Fruit fly (Drosophila melanogaster) whole organism, embryonic: ENCODE measurements around the gene CG13455.
A peak's percentile ranks its signal among the peaks of the same experiment; 100 is the strongest.

ENCODE experiments used
- ATbp ChIP-seq: fragments of 200-800 bp; sonication (Bioruptor generic); optimal IDR thresholded peaks from 2 replicates; lab custom pipeline; 2017; ENCODE audit warnings: missing biosample characterization, mild to moderate bottlenecking, missing genetic modification characterization, missing genetic modification reagents
- Awh ChIP-seq: fragments of 200-800 bp; sonication (Bioruptor generic); IDR thresholded peaks from 2 replicates; pipeline ENCODE4, ENCODE4 v1.3.6; 2022; ENCODE audit warnings: missing biosample characterization, missing genetic modification characterization
- B-H1 ChIP-seq: fragments of 200-800 bp; sonication (Bioruptor generic); IDR thresholded peaks from 3 replicates; pipeline ENCODE4 v1.3.6; 2022; ENCODE audit warnings: missing biosample characterization, missing genetic modification characterization
- C15 ChIP-seq: fragments of 200-800 bp; sonication (Bioruptor generic); IDR thresholded peaks from 3 replicates; pipeline ENCODE4 v1.3.6; 2022; ENCODE audit warnings: missing biosample characterization, missing genetic modification characterization
- CG10147 ChIP-seq: fragments of 200-800 bp; sonication (Bioruptor generic); optimal IDR thresholded peaks from 2 replicates; lab custom pipeline; 2019; ENCODE audit warnings: missing biosample characterization, mild to moderate bottlenecking, missing genetic modification characterization, moderate library complexity
- CG1024 ChIP-seq: fragments of 200-800 bp; sonication (Bioruptor generic); IDR thresholded peaks from 2 replicates; pipeline ENCODE4 v1.3.6; 2022; ENCODE audit warnings: missing biosample characterization, missing genetic modification characterization
- CG10431 ChIP-seq: fragments of 200-800 bp; sonication (Bioruptor generic); optimal IDR thresholded peaks from 3 replicates; lab custom pipeline; 2018; ENCODE audit warnings: missing biosample characterization, mild to moderate bottlenecking, missing genetic modification characterization
- CG10959 ChIP-seq: fragments of 200-800 bp; sonication (Bioruptor generic); IDR thresholded peaks from 2 replicates; pipeline ENCODE4 v1.3.6; 2022; ENCODE audit warnings: missing biosample characterization, missing genetic modification characterization
- CG11247 ChIP-seq: fragments of 200-800 bp; sonication (Bioruptor generic); IDR thresholded peaks from 2 replicates; pipeline ENCODE4 v1.3.6; 2022; ENCODE audit warnings: missing biosample characterization, missing genetic modification characterization
- CG12219 ChIP-seq: fragments of 200-800 bp; sonication (Bioruptor generic); optimal IDR thresholded peaks from 3 replicates; lab custom pipeline; 2018; ENCODE audit warnings: missing biosample characterization, mild to moderate bottlenecking, missing genetic modification characterization
- CG13424 ChIP-seq: fragments of 200-800 bp; sonication (Bioruptor generic); optimal IDR thresholded peaks from 2 replicates; lab custom pipeline; 2019; ENCODE audit warnings: missing biosample characterization, mild to moderate bottlenecking, missing genetic modification characterization, moderate library complexity
- CG14710 ChIP-seq: fragments of 200-800 bp; sonication (Bioruptor generic); optimal IDR thresholded peaks from 3 replicates; lab custom pipeline; 2019; ENCODE audit warnings: missing biosample characterization, mild to moderate bottlenecking, missing genetic modification characterization, moderate library complexity
- CG15601 ChIP-seq: fragments of 200-800 bp; sonication (Bioruptor generic); optimal IDR thresholded peaks from 3 replicates; lab custom pipeline; 2019; ENCODE audit warnings: missing biosample characterization, mild to moderate bottlenecking, missing genetic modification characterization, moderate library complexity
- CG17328 ChIP-seq: fragments of 200-800 bp; sonication (Bioruptor generic); IDR thresholded peaks from 2 replicates; pipeline ENCODE4 v1.3.6; 2022; ENCODE audit warnings: missing biosample characterization, missing genetic modification characterization
- CG17361 ChIP-seq: fragments of 200-800 bp; sonication (Bioruptor generic); IDR thresholded peaks from 3 replicates; pipeline ENCODE4 v1.3.6; 2022; ENCODE audit warnings: missing biosample characterization, missing genetic modification characterization
- CG34422 ChIP-seq: fragments of 200-800 bp; sonication (Bioruptor generic); IDR thresholded peaks from 3 replicates; pipeline ENCODE4 v1.3.6; 2022; ENCODE audit warnings: missing biosample characterization, missing genetic modification characterization
- CG6254 ChIP-seq: fragments of 200-800 bp; sonication (Bioruptor generic); optimal IDR thresholded peaks from 3 replicates; lab custom pipeline; 2017; ENCODE audit warnings: mild to moderate bottlenecking, missing biosample characterization, missing genetic modification reagents, missing genetic modification characterization
- CG6654 ChIP-seq: fragments of 200-800 bp; sonication (Bioruptor generic); optimal IDR thresholded peaks from 2 replicates; lab custom pipeline; 2017; ENCODE audit warnings: missing biosample characterization, mild to moderate bottlenecking, missing genetic modification characterization
- CG7271 ChIP-seq: fragments of 200-800 bp; sonication (Bioruptor generic); optimal IDR thresholded peaks from 2 replicates; lab custom pipeline; 2018; ENCODE audit warnings: missing biosample characterization, mild to moderate bottlenecking, missing genetic modification characterization, moderate library complexity
- CG7372 ChIP-seq: fragments of 200-800 bp; sonication (Bioruptor generic); IDR thresholded peaks from 2 replicates; pipeline ENCODE4 v1.3.6; 2022; ENCODE audit warnings: missing biosample characterization, missing genetic modification characterization
- CG8281 ChIP-seq: fragments of 200-800 bp; sonication (Bioruptor generic); optimal IDR thresholded peaks from 2 replicates; lab custom pipeline; 2018; ENCODE audit warnings: missing biosample characterization, mild to moderate bottlenecking, missing genetic modification characterization, moderate library complexity
- CG8924 ChIP-seq: fragments of 200-800 bp; optimal IDR thresholded peaks from 3 replicates; lab custom pipeline; 2019; ENCODE audit warnings: missing biosample characterization, mild to moderate bottlenecking, missing genetic modification characterization, moderate library complexity
- CG9437 ChIP-seq: fragments of 200-800 bp; sonication (Bioruptor generic); optimal IDR thresholded peaks from 2 replicates; lab custom pipeline; 2018; ENCODE audit warnings: missing biosample characterization, mild to moderate bottlenecking, missing genetic modification characterization
- Dad ChIP-seq: fragments of 200-800 bp; sonication (Bioruptor generic); optimal IDR thresholded peaks from 3 replicates; lab custom pipeline; 2016; ENCODE audit warnings: missing biosample characterization, missing genetic modification characterization
- Dp ChIP-seq: fragments of 200-800 bp; sonication (Bioruptor generic); optimal IDR thresholded peaks from 2 replicates; lab custom pipeline; 2018; ENCODE audit warnings: missing biosample characterization, mild to moderate bottlenecking, missing genetic modification characterization, moderate library complexity
- Dref ChIP-seq: fragments of 200-800 bp; sonication (Bioruptor generic); IDR thresholded peaks from 2 replicates; pipeline ENCODE4 v1.3.6; 2022; ENCODE audit warnings: missing biosample characterization, missing genetic modification characterization
- Fer3 ChIP-seq: fragments of 200-800 bp; sonication (Bioruptor generic); optimal IDR thresholded peaks from 2 replicates; lab custom pipeline; 2018; ENCODE audit warnings: missing biosample characterization, mild to moderate bottlenecking, missing genetic modification characterization, moderate library complexity
- H15 ChIP-seq: fragments of 200-800 bp; sonication (Bioruptor generic); IDR thresholded peaks from 3 replicates; pipeline ENCODE4 v1.3.6; 2022; ENCODE audit warnings: missing biosample characterization, missing genetic modification characterization
- HHEX ChIP-seq: fragments of 200-800 bp; sonication (Bioruptor generic); optimal IDR thresholded peaks from 3 replicates; lab custom pipeline; 2017; ENCODE audit warnings: missing biosample characterization, mild to moderate bottlenecking, missing genetic modification characterization, missing genetic modification reagents
- Oaz ChIP-seq: fragments of 200-800 bp; sonication (Bioruptor generic); IDR thresholded peaks from 2 replicates; pipeline ENCODE4 v1.3.6; 2022; ENCODE audit warnings: missing biosample characterization, missing genetic modification characterization
- Oli ChIP-seq: fragments of 200-800 bp; sonication (Bioruptor generic); optimal IDR thresholded peaks from 2 replicates; lab custom pipeline; 2018; ENCODE audit warnings: missing biosample characterization, mild to moderate bottlenecking, missing genetic modification characterization, moderate library complexity
- Pdp1 ChIP-seq, 2 experiments: fragments of 200-800 bp; sonication (Bioruptor generic); optimal IDR thresholded peaks; 3 replicates each; lab custom pipeline; 2016; ENCODE audit warnings: missing biosample characterization in 2 of 2, missing genetic modification characterization in 2 of 2, mild to moderate bottlenecking in 1 of 2, moderate library complexity in 1 of 2
- Poxn ChIP-seq: fragments of 200-800 bp; sonication (Bioruptor generic); IDR thresholded peaks from 2 replicates; pipeline ENCODE4 v1.3.6; 2022; ENCODE audit warnings: missing biosample characterization, missing genetic modification characterization
- Ptx1 ChIP-seq: fragments of 200-800 bp; sonication (Bioruptor generic); IDR thresholded peaks from 2 replicates; pipeline ENCODE4 v1.3.6; 2022; ENCODE audit warnings: missing biosample characterization, missing genetic modification characterization
- Rx ChIP-seq: fragments of 200-800 bp; sonication (Bioruptor generic); IDR thresholded peaks from 2 replicates; pipeline ENCODE4 v1.3.6; 2022; ENCODE audit warnings: missing biosample characterization, missing genetic modification characterization
- Sox100B ChIP-seq: fragments of 200-800 bp; sonication (Bioruptor generic); optimal IDR thresholded peaks from 3 replicates; lab custom pipeline; 2018; ENCODE audit warnings: missing biosample characterization, mild to moderate bottlenecking, missing genetic modification characterization
- cato ChIP-seq: fragments of 200-800 bp; sonication (Bioruptor generic); optimal IDR thresholded peaks from 2 replicates; lab custom pipeline; 2016; ENCODE audit warnings: missing biosample characterization, missing genetic modification characterization, borderline replicate concordance
- dmrt99B ChIP-seq: fragments of 200-800 bp; sonication (Bioruptor generic); optimal IDR thresholded peaks from 2 replicates; lab custom pipeline; 2018; ENCODE audit warnings: missing biosample characterization, mild to moderate bottlenecking, missing genetic modification characterization, moderate library complexity
- dysf ChIP-seq: fragments of 200-800 bp; sonication (Bioruptor generic); IDR thresholded peaks from 3 replicates; pipeline ENCODE4 v1.3.6; 2022; ENCODE audit warnings: missing biosample characterization, missing genetic modification characterization
- exex ChIP-seq: fragments of 200-800 bp; sonication (Bioruptor generic); optimal IDR thresholded peaks from 4 replicates; lab custom pipeline; 2018; ENCODE audit warnings: missing biosample characterization, mild to moderate bottlenecking, missing genetic modification characterization, moderate library complexity
- fru ChIP-seq: fragments of >200 bp; optimal IDR thresholded peaks from 2 replicates; lab custom pipeline; 2017
- gce ChIP-seq: fragments of 200-800 bp; sonication (Bioruptor generic); IDR thresholded peaks from 3 replicates; pipeline ENCODE4 v1.3.6; 2022; ENCODE audit warnings: missing biosample characterization, missing genetic modification characterization
- gt ChIP-seq: fragments of 200-800 bp; sonication (Bioruptor generic); IDR thresholded peaks from 2 replicates; pipeline ENCODE4 v1.3.6; 2022; ENCODE audit warnings: missing biosample characterization, missing genetic modification characterization
- kay ChIP-seq: fragments of 200-800 bp; sonication (Bioruptor generic); optimal IDR thresholded peaks from 2 replicates; lab custom pipeline; 2016; ENCODE audit warnings: missing biosample characterization, missing genetic modification characterization
- oc ChIP-seq: fragments of 200-800 bp; sonication (Bioruptor generic); optimal IDR thresholded peaks from 2 replicates; lab custom pipeline; 2018; ENCODE audit warnings: missing biosample characterization, mild to moderate bottlenecking, missing genetic modification characterization, moderate library complexity
- otp ChIP-seq: fragments of 200-800 bp; sonication (Bioruptor generic); IDR thresholded peaks from 3 replicates; pipeline ENCODE4, ENCODE4 v1.3.6; 2022; ENCODE audit warnings: missing biosample characterization, missing genetic modification characterization
- pfk ChIP-seq: fragments of 200-800 bp; sonication (Bioruptor generic); optimal IDR thresholded peaks from 2 replicates; lab custom pipeline; 2018; ENCODE audit warnings: missing biosample characterization, mild to moderate bottlenecking, missing genetic modification characterization, moderate library complexity
- sd ChIP-seq: fragments of 200-800 bp; sonication (Bioruptor generic); optimal IDR thresholded peaks from 3 replicates; lab custom pipeline; 2018; ENCODE audit warnings: missing biosample characterization, mild to moderate bottlenecking, missing genetic modification characterization, moderate library complexity
- sisA ChIP-seq: fragments of 200-800 bp; sonication (Bioruptor generic); IDR thresholded peaks from 2 replicates; pipeline ENCODE4 v1.3.6; 2022; ENCODE audit warnings: missing biosample characterization, missing genetic modification characterization
- ttk ChIP-seq: fragments of 200-800 bp; sonication (Bioruptor generic); IDR thresholded peaks from 2 replicates; pipeline ENCODE4 v2.1.2; 2022; ENCODE audit warnings: missing biosample characterization, missing genetic modification characterization
- zfh2 ChIP-seq: fragments of 200-800 bp; sonication (Bioruptor generic); optimal IDR thresholded peaks from 2 replicates; lab custom pipeline; 2016; ENCODE audit warnings: missing biosample characterization, missing genetic modification characterization

CG13455 gene

DNA sequence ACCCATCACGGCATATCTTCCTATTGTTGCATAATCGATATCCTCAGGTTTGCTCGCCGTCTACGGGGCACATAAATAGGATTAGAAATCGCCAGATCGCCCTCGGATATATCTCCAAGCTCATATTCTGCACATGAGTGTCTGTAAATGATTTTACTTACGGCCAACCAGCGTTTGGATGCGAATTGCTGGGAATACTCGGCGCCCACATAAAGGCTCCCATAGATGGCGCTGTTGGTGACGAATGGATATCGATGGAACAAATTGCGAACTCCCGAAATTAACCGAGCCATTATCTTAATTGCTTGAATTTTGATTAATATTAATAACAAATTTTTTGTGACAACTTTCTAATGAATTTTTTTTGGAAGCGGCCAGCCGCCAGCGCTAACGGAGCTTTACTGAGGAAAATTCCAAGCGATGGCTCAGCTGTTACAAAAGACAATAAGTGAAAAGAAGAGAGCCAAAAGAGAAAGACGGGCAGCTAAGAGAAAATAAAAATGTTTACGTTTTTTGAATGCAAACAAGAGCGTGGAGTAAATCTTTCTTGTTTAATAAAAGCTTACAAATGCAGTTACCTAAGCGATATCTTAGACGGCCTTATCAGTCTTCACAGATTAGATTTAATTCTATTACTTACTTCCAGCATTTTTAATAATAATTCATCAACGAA lies 1.6 kb upstream of the CG13455 start (continued):
- TF ChIP-seq gce (no peak), Dp (GFP tag; lab: Kevin White, UChicago) (no peak), CG13424 (tag; lab: Kevin White, UChicago) (no peak), CG1024 (GFP tag; lab: Robert Waterston, UW) (0 out of 2 replicates have a peak, but pooled peaks have one; percentile 7), Oli (tag; lab: Kevin White, UChicago) (no peak), CG10147 (GFP tag; lab: Kevin White, UChicago) (no peak), C15 (GFP tag; lab: Robert Waterston, UW) (no peak), CG6254 (no peak), otp (GFP tag; lab: Robert Waterston, UW) (no peak), CG8281 (tag; lab: Kevin White, UChicago) (no peak), ATbp (peak; percentile 35), B-H1 (no peak), CG6654 (GFP tag; lab: Kevin White, UChicago) (no peak), gt (GFP tag; lab: Robert Waterston, UW) (no peak), CG15601 (tag; lab: Kevin White, UChicago) (peak; percentile 20), dysf (GFP tag; lab: Robert Waterston, UW) (no peak), CG12219 (GFP tag; lab: Kevin White, UChicago) (no peak), CG10431 (GFP tag; lab: Kevin White, UChicago) (peak; percentile 11), CG9437 (GFP tag; lab: Kevin White, UChicago) (no peak), CG17361 (GFP tag; lab: Robert Waterston, UW) (0 out of 3 replicates have a peak, but pooled peaks have one; percentile 8), Rx (GFP tag; lab: Robert Waterston, UW) (no peak), Poxn (GFP tag; lab: Robert Waterston, UW) (no peak), exex (tag; lab: Kevin White, UChicago) (peak; percentile 21), Dad (GFP tag; lab: Kevin White, UChicago) (no peak), fru (lab: Kevin White, UChicago) (no peak), sisA (GFP tag; lab: Robert Waterston, UW) (no peak), ttk (GFP tag; lab: Robert Waterston, UW) (no peak), Awh (GFP tag; lab: Robert Waterston, UW) (no peak), H15 (GFP tag; lab: Robert Waterston, UW) (no peak), sd (tag; lab: Kevin White, UChicago) (peak; percentile 49), CG11247 (GFP tag; lab: Robert Waterston, UW) (no peak), dmrt99B (tag; lab: Kevin White, UChicago) (no peak), Oaz (GFP tag; lab: Robert Waterston, UW) (no peak), Sox100B (GFP tag; lab: Kevin White, UChicago) (no peak), Dref (no peak), CG14710 (tag; lab: Kevin White, UChicago) (no peak), CG8924 (tag; lab: Kevin White, UChicago) (no peak), zfh2 (no peak), Fer3 (tag; lab: Kevin White, UChicago) (no peak), Ptx1 (GFP tag; lab: Robert Waterston, UW) (no peak), Pdp1 (GFP tag; optimal IDR thresholded peaks at IDR 0.05; lab: Kevin White, UChicago) (peak in 1 of 2 experiments; percentile 51), cato (no peak), CG17328 (GFP tag; lab: Robert Waterston, UW) (no peak), HHEX (GFP tag; lab: Kevin White, UChicago) (no peak), CG7271 (tag; lab: Kevin White, UChicago) (no peak), CG10959 (no peak), CG34422 (no peak), pfk (GFP tag; lab: Kevin White, UChicago) (no peak), oc (no peak), kay (GFP tag; lab: Kevin White, UChicago) (no peak), CG7372 (GFP tag; lab: Robert Waterston, UW) (no peak)
